Worm (Caenorhabditis elegans): ENCODE results near the gene pigc-1.

Gene pigc-1

DNA sequence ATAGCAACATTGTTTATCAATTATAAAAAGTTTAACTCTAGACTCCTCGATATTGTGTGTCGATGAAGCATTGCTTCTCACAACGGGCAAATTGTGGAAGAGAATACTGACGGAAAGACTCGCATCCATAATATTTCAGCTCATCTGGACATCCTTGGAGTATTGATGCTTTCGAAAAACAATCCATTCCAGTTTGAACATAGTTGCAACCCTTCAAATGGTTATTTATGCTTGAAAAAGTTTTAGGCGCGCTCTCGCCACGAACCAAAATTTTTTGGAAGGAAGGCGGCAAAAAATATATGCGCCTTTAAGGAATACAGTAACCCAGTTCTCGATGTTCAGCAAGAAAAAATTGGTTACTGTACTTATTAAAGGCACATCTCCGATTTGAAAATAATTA is 20.5 kb downstream of the pigc-1 start (continued):
- TF ChIP-seq nhr-120 (GFP tag; IDR thresholded peaks at IDR 0.05) (no peak), zim-3 (tag; optimal IDR thresholded peaks at IDR 0.05) (no peak), ztf-18 (tag; optimal IDR thresholded peaks at IDR 0.05) (no peak), dox-1 (GFP tag; IDR thresholded peaks at IDR 0.05) (peak; percentile 37; the same call in 1 of the 2 replicates), tlf-1 (GFP tag; optimal IDR thresholded peaks at IDR 0.05) (no peak), pbrm-1 (GFP tag; IDR thresholded peaks at IDR 0.05) (no peak), T07F8.4 (tag; optimal IDR thresholded peaks at IDR 0.05) (no peak), K11D2.4 (GFP tag; IDR thresholded peaks at IDR 0.05) (no peak), mxl-1 (tag; optimal IDR thresholded peaks at IDR 0.05) (no peak), repo-1 (tag; optimal IDR thresholded peaks at IDR 0.05) (peak; percentile 32), F37B4.10 (GFP tag; IDR thresholded peaks at IDR 0.05) (no peak), gei-17 (GFP tag; optimal IDR thresholded peaks at IDR 0.05) (no peak), ZK185.1 (tag; optimal IDR thresholded peaks at IDR 0.05; ENCODE audit: poor library complexity, severe bottlenecking) (no peak), tbx-9 (tag; optimal IDR thresholded peaks at IDR 0.05; ENCODE audit: borderline replicate concordance) (no peak), rcor-1 (GFP tag; IDR thresholded peaks at IDR 0.05) (no peak), unc-62 (GFP tag; optimal IDR thresholded peaks at IDR 0.05) (no peak), madf-10 (tag; optimal IDR thresholded peaks at IDR 0.05) (no peak), lin-40 (tag; optimal IDR thresholded peaks at IDR 0.05) (peak; percentile 31), snpc-1.1 (tag; optimal IDR thresholded peaks at IDR 0.05; ENCODE audit: insufficient read depth) (no peak), cebp-2 (GFP tag; IDR thresholded peaks at IDR 0.05) (no peak), ztf-6 (GFP tag; IDR thresholded peaks at IDR 0.05) (no peak), nfya-2 (GFP tag; IDR thresholded peaks at IDR 0.05) (no peak), attf-6 (GFP tag; IDR thresholded peaks at IDR 0.05) (no peak), ztf-25 (GFP tag; IDR thresholded peaks at IDR 0.05) (no peak), nhr-80 (tag; optimal IDR thresholded peaks at IDR 0.05) (no peak), dpff-1 (tag; optimal IDR thresholded peaks at IDR 0.05) (no peak), bed-2 (GFP tag; IDR thresholded peaks at IDR 0.05) (no peak), xnd-1 (tag; optimal IDR thresholded peaks at IDR 0.05) (no peak), madf-3 (GFP tag; IDR thresholded peaks at IDR 0.05) (0 out of 2 replicates have a peak, but pooled peaks have one; percentile 9), aptf-3 (GFP tag; IDR thresholded peaks at IDR 0.05) (no peak), B0035.1 (tag; optimal IDR thresholded peaks at IDR 0.05) (peak; percentile 20), ceh-91 (GFP tag; IDR thresholded peaks at IDR 0.05) (no peak), zfh-2 (GFP tag; conservative IDR thresholded peaks at IDR 0.05) (no peak), unc-130 (GFP tag; optimal IDR thresholded peaks at IDR 0.05) (no peak), attf-5 (GFP tag; optimal IDR thresholded peaks at IDR 0.05) (no peak), egl-44 (GFP tag; IDR thresholded peaks at IDR 0.05) (no peak), snpc-4 (GFP tag; optimal IDR thresholded peaks at IDR 0.05) (no peak), snpc-4 (tag; optimal IDR thresholded peaks at IDR 0.05) (peak in 1 of 4 experiments; percentile 2), aptf-2 (GFP tag; conservative IDR thresholded peaks at IDR 0.05) (no peak), C06A6.2 (GFP tag; conservative IDR thresholded peaks at IDR 0.05) (no peak), hrde-1 (tag; optimal IDR thresholded peaks at IDR 0.05; ENCODE audit: borderline replicate concordance) (no peak), rec-8 (tag; optimal IDR thresholded peaks at IDR 0.05) (no peak), akir-1 (GFP tag; optimal IDR thresholded peaks at IDR 0.05) (no peak), Y53G8AR.9 (GFP tag; conservative IDR thresholded peaks at IDR 0.05) (0 out of 2 replicates have a peak, but pooled peaks have one; percentile 6), lin-26 (GFP tag; IDR thresholded peaks at IDR 0.05) (no peak), somi-1 (GFP tag; optimal IDR thresholded peaks at IDR 0.05) (no peak), F33H1.4 (GFP tag; IDR thresholded peaks at IDR 0.05) (no peak), ceh-100 (GFP tag; IDR thresholded peaks at IDR 0.05) (no peak), F22D6.2 (tag; optimal IDR thresholded peaks at IDR 0.05) (no peak), ztf-3 (GFP tag; optimal IDR thresholded peaks at IDR 0.05) (no peak)
